Fruit fly (Drosophila melanogaster) whole organism, embryonic: ENCODE data around the gene HDAC6.

ENCODE experiments used
- CG10462 ChIP-seq: fragments of 200-800 bp; sonication (Bioruptor generic); optimal IDR thresholded peaks from 2 replicates; lab custom pipeline; 2016; ENCODE audit warnings: missing biosample characterization, missing genetic modification characterization
- CG11093 ChIP-seq: fragments of 200-800 bp; sonication (Bioruptor generic); IDR thresholded peaks from 3 replicates; pipeline ENCODE4 v1.3.6; 2022; ENCODE audit warnings: missing biosample characterization, missing genetic modification characterization
- CG12219 ChIP-seq: fragments of 200-800 bp; sonication (Bioruptor generic); optimal IDR thresholded peaks from 3 replicates; lab custom pipeline; 2018; ENCODE audit warnings: missing biosample characterization, mild to moderate bottlenecking, missing genetic modification characterization
- CG14667 ChIP-seq: fragments of 200-800 bp; sonication (Bioruptor generic); IDR thresholded peaks from 2 replicates; pipeline ENCODE4 v1.3.6; 2022; ENCODE audit warnings: missing biosample characterization, missing genetic modification characterization
- CG15514 ChIP-seq: fragments of 200-800 bp; sonication (Bioruptor generic); optimal IDR thresholded peaks from 3 replicates; lab custom pipeline; 2017; ENCODE audit warnings: missing biosample characterization, missing genetic modification characterization, mild to moderate bottlenecking, moderate library complexity, missing genetic modification reagents
- CG1602 ChIP-seq: fragments of 200-800 bp; sonication (Bioruptor generic); optimal IDR thresholded peaks from 3 replicates; lab custom pipeline; 2016; ENCODE audit warnings: missing biosample characterization, missing genetic modification characterization
- CG1647 ChIP-seq: fragments of 200-800 bp; sonication (Bioruptor generic); optimal IDR thresholded peaks from 3 replicates; lab custom pipeline; 2016; ENCODE audit warnings: missing biosample characterization, missing genetic modification characterization
- CG16815 ChIP-seq: fragments of 200-800 bp; sonication (Bioruptor generic); optimal IDR thresholded peaks from 3 replicates; lab custom pipeline; 2017; ENCODE audit warnings: missing biosample characterization, mild to moderate bottlenecking, missing genetic modification characterization
- CG17328 ChIP-seq: fragments of 200-800 bp; sonication (Bioruptor generic); IDR thresholded peaks from 2 replicates; pipeline ENCODE4 v1.3.6; 2022; ENCODE audit warnings: missing biosample characterization, missing genetic modification characterization
- CG1792 ChIP-seq: fragments of 200-800 bp; sonication (Bioruptor generic); optimal IDR thresholded peaks from 2 replicates; lab custom pipeline; 2016; ENCODE audit warnings: missing biosample characterization, missing genetic modification characterization
- CG1832 ChIP-seq: fragments of 200-800 bp; sonication (Bioruptor generic); optimal IDR thresholded peaks from 2 replicates; lab custom pipeline; 2017; ENCODE audit warnings: missing biosample characterization, mild to moderate bottlenecking, missing genetic modification characterization, inconsistent platforms
- CG31224 ChIP-seq: fragments of 200-800 bp; sonication (Bioruptor generic); IDR thresholded peaks from 2 replicates; pipeline ENCODE4 v1.3.6; 2022; ENCODE audit warnings: missing biosample characterization, missing genetic modification characterization
- CG4328 ChIP-seq: fragments of 200-800 bp; sonication (Bioruptor generic); optimal IDR thresholded peaks from 3 replicates; lab custom pipeline; 2017; ENCODE audit warnings: missing biosample characterization, missing genetic modification reagents, missing genetic modification characterization
- CG4404 ChIP-seq: fragments of 200-800 bp; sonication (Bioruptor generic); IDR thresholded peaks from 2 replicates; pipeline ENCODE4 v1.3.6; 2022; ENCODE audit warnings: missing biosample characterization, missing genetic modification characterization
- CG5180 ChIP-seq: fragments of 200-800 bp; sonication (Bioruptor generic); optimal IDR thresholded peaks from 3 replicates; lab custom pipeline; 2017; ENCODE audit warnings: missing biosample characterization, missing genetic modification characterization, mild to moderate bottlenecking, moderate library complexity, missing genetic modification reagents
- CG6765 ChIP-seq: fragments of 200-800 bp; sonication (Bioruptor generic); optimal IDR thresholded peaks from 3 replicates; lab custom pipeline; 2017; ENCODE audit warnings: missing biosample characterization, mild to moderate bottlenecking, missing genetic modification characterization
- CG8281 ChIP-seq: fragments of 200-800 bp; sonication (Bioruptor generic); optimal IDR thresholded peaks from 2 replicates; lab custom pipeline; 2018; ENCODE audit warnings: missing biosample characterization, mild to moderate bottlenecking, missing genetic modification characterization, moderate library complexity
- Dek ChIP-seq: fragments of 200-800 bp; sonication (Bioruptor generic); optimal IDR thresholded peaks from 3 replicates; lab custom pipeline; 2019; ENCODE audit warnings: missing biosample characterization, mild to moderate bottlenecking, missing genetic modification characterization, moderate library complexity
- Dll ChIP-seq: fragments of 200-800 bp; sonication (Bioruptor generic); IDR thresholded peaks from 4 replicates; pipeline ENCODE4 v1.3.6; 2022; ENCODE audit warnings: missing biosample characterization, missing genetic modification characterization; ENCODE audit not compliant: partially characterized antibody
- Doc2 ChIP-seq: fragments of 200-800 bp; sonication (Bioruptor generic); IDR thresholded peaks from 2 replicates; pipeline ENCODE4 v1.3.6; 2022; ENCODE audit warnings: missing biosample characterization, missing genetic modification characterization
- Dp ChIP-seq: fragments of 200-800 bp; sonication (Bioruptor generic); optimal IDR thresholded peaks from 2 replicates; lab custom pipeline; 2018; ENCODE audit warnings: missing biosample characterization, mild to moderate bottlenecking, missing genetic modification characterization, moderate library complexity
- ERR ChIP-seq: fragments of 200-800 bp; sonication (Bioruptor generic); optimal IDR thresholded peaks from 2 replicates; lab custom pipeline; 2016; ENCODE audit warnings: missing biosample characterization, missing genetic modification characterization
- Fer3 ChIP-seq: fragments of 200-800 bp; sonication (Bioruptor generic); optimal IDR thresholded peaks from 2 replicates; lab custom pipeline; 2018; ENCODE audit warnings: missing biosample characterization, mild to moderate bottlenecking, missing genetic modification characterization, moderate library complexity
- MTF-1 ChIP-seq: fragments of 200-800 bp; sonication (Bioruptor generic); optimal IDR thresholded peaks from 2 replicates; lab custom pipeline; 2018; ENCODE audit warnings: missing biosample characterization, mild to moderate bottlenecking, missing genetic modification characterization, borderline replicate concordance
- Neu2 ChIP-seq: fragments of 200-800 bp; sonication (Bioruptor generic); optimal IDR thresholded peaks from 3 replicates; lab custom pipeline; 2016; ENCODE audit warnings: missing biosample characterization, missing genetic modification characterization, borderline replicate concordance
- Oaz ChIP-seq: fragments of 200-800 bp; sonication (Bioruptor generic); IDR thresholded peaks from 2 replicates; pipeline ENCODE4 v1.3.6; 2022; ENCODE audit warnings: missing biosample characterization, missing genetic modification characterization
- YL-1 ChIP-seq: fragments of 200-800 bp; sonication (Bioruptor generic); optimal IDR thresholded peaks from 3 replicates; lab custom pipeline; 2017; ENCODE audit warnings: missing biosample characterization, mild to moderate bottlenecking, missing genetic modification characterization
- ato ChIP-seq: fragments of 200-800 bp; sonication (Bioruptor generic); IDR thresholded peaks from 2 replicates; pipeline ENCODE4 v1.3.6; 2022; ENCODE audit warnings: missing biosample characterization, missing genetic modification characterization; ENCODE audit not compliant: partially characterized antibody
- az2 ChIP-seq: fragments of 200-800 bp; sonication (Bioruptor generic); optimal IDR thresholded peaks from 3 replicates; lab custom pipeline; 2016; ENCODE audit warnings: missing biosample characterization, missing genetic modification characterization
- cas ChIP-seq: fragments of 200-800 bp; sonication (Bioruptor generic); IDR thresholded peaks from 2 replicates; pipeline ENCODE4 v1.3.6; 2022; ENCODE audit warnings: missing biosample characterization, missing genetic modification characterization
- caup ChIP-seq: fragments of 200-800 bp; sonication (Bioruptor generic); optimal IDR thresholded peaks from 3 replicates; lab custom pipeline; 2017; ENCODE audit warnings: missing biosample characterization, mild to moderate bottlenecking, missing genetic modification characterization, moderate library complexity; ENCODE audit not compliant: severe bottlenecking
- dimm ChIP-seq: fragments of 200-800 bp; sonication (Bioruptor generic); IDR thresholded peaks from 2 replicates; pipeline ENCODE4 v1.3.6; 2022; ENCODE audit warnings: missing biosample characterization, missing genetic modification characterization
- grn ChIP-seq: fragments of 200-800 bp; sonication (Bioruptor generic); optimal IDR thresholded peaks from 3 replicates; lab custom pipeline; 2017; ENCODE audit warnings: missing biosample characterization, missing genetic modification characterization
- hbn ChIP-seq: fragments of 200-800 bp; sonication (Bioruptor generic); IDR thresholded peaks from 2 replicates; pipeline ENCODE4 v1.3.6; 2022; ENCODE audit warnings: missing biosample characterization, missing genetic modification characterization; ENCODE audit not compliant: partially characterized antibody
- insv ChIP-seq, 2 experiments: fragments of 200-800 bp; sonication (Bioruptor generic); optimal IDR thresholded peaks; 3 replicates each; lab custom pipeline; 2016 to 2018; ENCODE audit warnings: missing biosample characterization in 2 of 2, missing genetic modification characterization in 2 of 2
- jing ChIP-seq: fragments of 200-800 bp; sonication (Bioruptor generic); optimal IDR thresholded peaks from 2 replicates; lab custom pipeline; 2018; ENCODE audit warnings: missing biosample characterization, mild to moderate bottlenecking, missing genetic modification characterization
- ken ChIP-seq: fragments of 200-800 bp; sonication (Bioruptor generic); IDR thresholded peaks from 3 replicates; pipeline ENCODE4 v1.3.6; 2022; ENCODE audit warnings: missing biosample characterization, missing genetic modification characterization
- lola ChIP-seq, 3 experiments: fragments of >200 bp in 2 of 3; fragments of 200-800 bp in 1 of 3; sonication (Bioruptor generic) in 1 of 3; optimal IDR thresholded peaks; 2 replicates each; lab custom pipeline; 2017 to 2019; ENCODE audit warnings: missing biosample characterization in 3 of 3, missing genetic modification characterization in 3 of 3, mild to moderate bottlenecking in 1 of 3, moderate library complexity in 1 of 3
- odd ChIP-seq: fragments of 200-800 bp; sonication (Bioruptor generic); optimal IDR thresholded peaks from 2 replicates; lab custom pipeline; 2017; ENCODE audit warnings: missing biosample characterization, mild to moderate bottlenecking, missing genetic modification characterization
- sc ChIP-seq, 3 experiments: fragments of >200 bp in 2 of 3; fragments of 200-800 bp in 1 of 3; sonication (Bioruptor generic) in 1 of 3; optimal IDR thresholded peaks; 2 replicates in 2 of 3; 3 replicates in 1 of 3; lab custom pipeline; 2017; ENCODE audit warnings: mild to moderate bottlenecking in 1 of 3, missing biosample characterization in 1 of 3, missing genetic modification characterization in 1 of 3, missing genetic modification reagents in 1 of 3
- schlank ChIP-seq: fragments of 200-800 bp; sonication (Bioruptor generic); optimal IDR thresholded peaks from 2 replicates; lab custom pipeline; 2018; ENCODE audit warnings: missing biosample characterization, mild to moderate bottlenecking, missing genetic modification characterization
- stc ChIP-seq: fragments of 200-800 bp; sonication (Bioruptor generic); IDR thresholded peaks from 2 replicates; pipeline ENCODE4 v1.3.6; 2022; ENCODE audit warnings: missing biosample characterization, missing genetic modification characterization
- toy ChIP-seq: fragments of 200-800 bp; sonication (Bioruptor generic); IDR thresholded peaks from 2 replicates; pipeline ENCODE4 v1.3.6; 2022; ENCODE audit warnings: missing biosample characterization, missing genetic modification characterization
- unpg ChIP-seq: fragments of 200-800 bp; sonication (Bioruptor generic); optimal IDR thresholded peaks from 3 replicates; lab custom pipeline; 2018; ENCODE audit warnings: missing biosample characterization, mild to moderate bottlenecking, missing genetic modification characterization, moderate library complexity
- zen ChIP-seq: fragments of 200-800 bp; sonication (Bioruptor generic); optimal IDR thresholded peaks from 3 replicates; lab custom pipeline; 2018; ENCODE audit warnings: missing biosample characterization, mild to moderate bottlenecking, missing genetic modification characterization, moderate library complexity
- zfh1 ChIP-seq: fragments of 200-800 bp; sonication (Bioruptor generic); IDR thresholded peaks from 3 replicates; pipeline ENCODE4 v1.3.6; 2022; ENCODE audit warnings: missing biosample characterization, missing genetic modification characterization

HDAC6 gene

dm6 chrX:15320973-15321372 lies 12.1 kb upstream of the HDAC6 start (continued):
- TF ChIP-seq CG31224 (GFP tag; lab: Robert Waterston, UW), result no peak
- TF ChIP-seq schlank (tag; lab: Kevin White, UChicago), result no peak
- TF ChIP-seq unpg (GFP tag; lab: Kevin White, UChicago), result no peak
- TF ChIP-seq Neu2 (GFP tag; lab: Kevin White, UChicago), result peak; percentile 80
- TF ChIP-seq hbn (GFP tag; lab: Robert Waterston, UW), result no peak
- TF ChIP-seq Dp (GFP tag; lab: Kevin White, UChicago), result no peak
- TF ChIP-seq CG1832 (GFP tag; lab: Kevin White, UChicago), result peak; percentile 52
- TF ChIP-seq insv (GFP tag; optimal IDR thresholded peaks at IDR 0.05; lab: Kevin White, UChicago), result no peak

- TF ChIP-seq CG15514 (GFP tag; lab: Kevin White, UChicago), result peak; percentile 90
- TF ChIP-seq YL-1, result peak; percentile 97
- peak; percentile 84 for TF ChIP-seq az2 (GFP tag; lab: Kevin White, UChicago)
- TF ChIP-seq CG1792 (GFP tag; lab: Kevin White, UChicago), result peak; percentile 78
- TF ChIP-seq ato (GFP tag; lab: Robert Waterston, UW), result peak; percentile 54; the same call in 1 of the 2 replicates
- TF ChIP-seq grn (GFP tag; lab: Kevin White, UChicago), result peak; percentile 64
- TF ChIP-seq Dp (GFP tag; lab: Kevin White, UChicago), result peak; percentile 26
- TF ChIP-seq stc, result peak; percentile 71
- peak; percentile 64 for TF ChIP-seq CG4404 (GFP tag; lab: Robert Waterston, UW)
- TF ChIP-seq CG4328 (GFP tag; lab: Kevin White, UChicago), result peak; percentile 84
- no peak for TF ChIP-seq jing (GFP tag; lab: Kevin White, UChicago)
- peak; percentile 79 for TF ChIP-seq Dek (tag; lab: Kevin White, UChicago)
- peak; percentile 76 for TF ChIP-seq Oaz (GFP tag; lab: Robert Waterston, UW)
- peak; percentile 85 for TF ChIP-seq CG11093
- TF ChIP-seq MTF-1 (GFP tag; lab: Kevin White, UChicago), result peak; percentile 87
- peak; percentile 94 for TF ChIP-seq zfh1 (GFP tag; lab: Robert Waterston, UW)
- peak; percentile 82 for TF ChIP-seq cas (GFP tag; lab: Robert Waterston, UW)
- TF ChIP-seq ken (GFP tag; lab: Robert Waterston, UW), result peak; percentile 91
- peak; percentile 76 for TF ChIP-seq CG6765 (GFP tag; lab: Kevin White, UChicago)
- TF ChIP-seq CG5180 (GFP tag; lab: Kevin White, UChicago), result peak; percentile 73
- no peak for TF ChIP-seq zen (tag; lab: Kevin White, UChicago)
- no peak for TF ChIP-seq CG8281 (tag; lab: Kevin White, UChicago)
- TF ChIP-seq CG12219 (GFP tag; lab: Kevin White, UChicago), result peak; percentile 76
- TF ChIP-seq ERR (GFP tag; lab: Kevin White, UChicago), result peak; percentile 93
- peak; percentile 65 for TF ChIP-seq CG1602 (GFP tag; lab: Kevin White, UChicago)
- TF ChIP-seq dimm (GFP tag; lab: Robert Waterston, UW), result peak; percentile 74
- TF ChIP-seq CG10462 (GFP tag; lab: Kevin White, UChicago), result peak; percentile 54
- TF ChIP-seq sc (optimal IDR thresholded peaks at IDR 0.05; lab: Kevin White, UChicago), result no peak
- peak; percentile 32 for TF ChIP-seq sc (GFP tag; optimal IDR thresholded peaks at IDR 0.05; lab: Kevin White, UChicago)
- TF ChIP-seq odd (GFP tag; lab: Kevin White, UChicago), result peak; percentile 47
- TF ChIP-seq CG14667, result peak; percentile 87
- peak; percentile 89 for TF ChIP-seq caup (GFP tag; lab: Kevin White, UChicago)
- TF ChIP-seq lola (GFP tag; optimal IDR thresholded peaks at IDR 0.05; lab: Kevin White, UChicago), result peak in 1 of 3 experiments; percentile 18
- TF ChIP-seq Dll (GFP tag; lab: Robert Waterston, UW), result 0 out of 4 replicates have a peak, but pooled peaks have one; percentile 39
- no peak for TF ChIP-seq toy (GFP tag; lab: Robert Waterston, UW)
- peak; percentile 72 for TF ChIP-seq CG16815 (GFP tag; lab: Kevin White, UChicago)
- TF ChIP-seq Fer3 (tag; lab: Kevin White, UChicago), result peak; percentile 71
- TF ChIP-seq Doc2 (GFP tag; lab: Robert Waterston, UW), result peak; percentile 76
- peak; percentile 82 for TF ChIP-seq CG1647
- TF ChIP-seq CG17328 (GFP tag; lab: Robert Waterston, UW), result peak; percentile 90
Observed at dm6 chrX:15323302-15323880, 9.7 kb upstream of the HDAC6 start.
